Worm (Caenorhabditis elegans): ENCODE data around the gene mrps-10.

- TF ChIP-seq elt-1 (tag; optimal IDR thresholded peaks at IDR 0.05; ENCODE audit: borderline replicate concordance, insufficient read depth) = no peak
- no peak for TF ChIP-seq snpc-4 (tag; optimal IDR thresholded peaks at IDR 0.05)
- TF ChIP-seq blmp-1 (tag; optimal IDR thresholded peaks at IDR 0.05) = no peak
- TF ChIP-seq unc-39 (tag; optimal IDR thresholded peaks at IDR 0.05) = no peak
- TF ChIP-seq elt-3 (tag; optimal IDR thresholded peaks at IDR 0.05) = no peak
- no peak for TF ChIP-seq nhr-12 (tag; optimal IDR thresholded peaks at IDR 0.05)
- no peak for TF ChIP-seq lin-13 (tag; optimal IDR thresholded peaks at IDR 0.05)
- TF ChIP-seq unc-62 (GFP tag; optimal IDR thresholded peaks at IDR 0.05) = no peak
- TF ChIP-seq mep-1 (tag; optimal IDR thresholded peaks at IDR 0.05) = no peak
- no peak for TF ChIP-seq sem-2 (GFP tag; optimal IDR thresholded peaks at IDR 0.05)
- no peak for TF ChIP-seq ceh-83 (GFP tag; optimal IDR thresholded peaks at IDR 0.05)
- no peak for TF ChIP-seq ztf-11 (tag; optimal IDR thresholded peaks at IDR 0.05)
- TF ChIP-seq pha-4 (tag; optimal IDR thresholded peaks at IDR 0.05) = no peak
- TF ChIP-seq ceh-43 (GFP tag; optimal IDR thresholded peaks at IDR 0.05) = no peak
These were observed 19.7 kb upstream of the mrps-10 start for ce11 chrIII:12906611-12907037.
